Worm (Caenorhabditis elegans) whole organism, young adult: ENCODE measurements around the gene pdhk-2.
A peak's percentile ranks its signal among the peaks of the same experiment; 100 is the strongest.

Source experiments
- B0019.2 ChIP-seq: fragments of 200-800 bp; sonication (Bioruptor generic); conservative IDR thresholded peaks from 2 replicates; pipeline ENCODE4 v1.3.6; 2022; ENCODE audit warnings: missing genetic modification reagents, missing genetic modification characterization, missing compliant biosample characterization
- F37B4.10 ChIP-seq: fragments of 200-800 bp; sonication (Bioruptor generic); IDR thresholded peaks from 2 replicates; pipeline ENCODE4 v1.3.6; 2022; ENCODE audit warnings: missing genetic modification characterization, missing compliant biosample characterization
- Y53F4B.3 ChIP-seq: fragments of 200-800 bp; sonication (Bioruptor generic); IDR thresholded peaks from 2 replicates; pipeline ENCODE4 v1.3.6; 2022; ENCODE audit warnings: missing genetic modification reagents, missing genetic modification characterization, missing compliant biosample characterization
- Y56A3A.18 ChIP-seq: fragments of 200-800 bp; sonication (Bioruptor generic); IDR thresholded peaks from 2 replicates; pipeline ENCODE4 v1.3.6; 2022; ENCODE audit warnings: missing genetic modification reagents, missing genetic modification characterization, missing compliant biosample characterization
- Y95B8A.8 ChIP-seq: fragments of 200-800 bp; sonication (Bioruptor generic); IDR thresholded peaks from 2 replicates; pipeline ENCODE4 v1.3.6; 2022; ENCODE audit warnings: missing genetic modification reagents, missing genetic modification characterization, missing compliant biosample characterization
- ZK185.1 ChIP-seq: sonication (generic microtip); optimal IDR thresholded peaks from 2 replicates; lab custom pipeline; 2016; ENCODE audit warnings: mild to moderate bottlenecking, missing genetic modification characterization, missing compliant biosample characterization; ENCODE audit not compliant: poor library complexity, severe bottlenecking
- ama-1 ChIP-seq, 3 experiments: fragments of 150-350 bp in 1 of 3; sonication (generic microtip) in 2 of 3; optimal IDR thresholded peaks; 2 replicates each; lab custom pipeline; 2014 to 2018; ENCODE audit warnings: missing biosample characterization in 2 of 3, missing genetic modification characterization in 2 of 3, missing genetic modification reagents in 2 of 3
- attf-3 ChIP-seq: fragments of 200-800 bp; sonication (Bioruptor generic); conservative IDR thresholded peaks from 2 replicates; pipeline ENCODE4 v1.3.6; 2022; ENCODE audit warnings: missing genetic modification reagents, missing genetic modification characterization, missing compliant biosample characterization
- attf-5 ChIP-seq: fragments of 200-800 bp; sonication (Bioruptor generic); optimal IDR thresholded peaks from 2 replicates; lab custom pipeline; 2018; ENCODE audit warnings: mild to moderate bottlenecking, missing genetic modification characterization, missing compliant biosample characterization
- cebp-1 ChIP-seq, 2 experiments: fragments of 200-800 bp in 1 of 2; sonication (Bioruptor generic) in 1 of 2; sonication (generic microtip) in 1 of 2; IDR thresholded peaks in 1 of 2; optimal IDR thresholded peaks in 1 of 2; 2 replicates each; pipeline versions ENCODE4 v1.3.6 to Lab custom; 2017 to 2022; ENCODE audit warnings: missing compliant biosample characterization in 2 of 2, missing genetic modification characterization in 2 of 2, mild to moderate bottlenecking in 1 of 2, missing genetic modification reagents in 1 of 2, moderate library complexity in 1 of 2
- ceh-100 ChIP-seq: fragments of 200-800 bp; sonication (Bioruptor generic); IDR thresholded peaks from 2 replicates; pipeline ENCODE4 v1.3.6; 2022; ENCODE audit warnings: missing genetic modification reagents, missing genetic modification characterization, missing compliant biosample characterization
- ceh-27 ChIP-seq: fragments of 200-800 bp; sonication (Bioruptor generic); optimal IDR thresholded peaks from 2 replicates; lab custom pipeline; 2018; ENCODE audit warnings: mild to moderate bottlenecking, missing genetic modification characterization, moderate library complexity, missing compliant biosample characterization
- ceh-40 ChIP-seq: fragments of 200-800 bp; sonication (Bioruptor generic); IDR thresholded peaks from 2 replicates; pipeline ENCODE4 v1.3.6; 2022; ENCODE audit warnings: missing genetic modification characterization, missing compliant biosample characterization
- dox-1 ChIP-seq: fragments of 200-800 bp; sonication (Bioruptor generic); IDR thresholded peaks from 2 replicates; pipeline ENCODE4 v1.3.6; 2022; ENCODE audit warnings: missing genetic modification reagents, missing genetic modification characterization, missing compliant biosample characterization
- dpff-1 ChIP-seq: sonication (generic microtip); optimal IDR thresholded peaks from 2 replicates; lab custom pipeline; 2017; ENCODE audit warnings: mild to moderate bottlenecking, missing genetic modification characterization, missing compliant biosample characterization
- dpl-1 ChIP-seq: fragments of 150-350 bp; optimal IDR thresholded peaks from 2 replicates; lab custom pipeline; 2014; ENCODE audit warnings: missing biosample characterization, missing genetic modification reagents, missing genetic modification characterization
- egl-18 ChIP-seq: fragments of 200-800 bp; sonication (Bioruptor generic); IDR thresholded peaks from 2 replicates; pipeline ENCODE4 v1.3.6; 2022; ENCODE audit warnings: missing genetic modification reagents, missing genetic modification characterization, missing compliant biosample characterization
- egrh-3 ChIP-seq: fragments of 200-800 bp; sonication (Bioruptor generic); IDR thresholded peaks from 2 replicates; pipeline ENCODE4 v1.3.6; 2022; ENCODE audit warnings: missing genetic modification reagents, missing genetic modification characterization, missing compliant biosample characterization
- hrde-1 ChIP-seq: sonication (generic microtip); optimal IDR thresholded peaks from 2 replicates; lab custom pipeline; 2016; ENCODE audit warnings: missing genetic modification characterization, mild to moderate bottlenecking, missing compliant biosample characterization, moderate library complexity, missing genotype, missing genetic modification reagents, borderline replicate concordance
- hsf-1 ChIP-seq: fragments of 200-800 bp; sonication (Bioruptor generic); IDR thresholded peaks from 2 replicates; pipeline ENCODE4 v1.3.6; 2022; ENCODE audit warnings: missing genetic modification reagents, missing genetic modification characterization, missing compliant biosample characterization
- lag-1 ChIP-seq: fragments of 200-800 bp; sonication (Bioruptor generic); IDR thresholded peaks from 2 replicates; pipeline ENCODE4 v1.3.6; 2022; ENCODE audit warnings: missing genetic modification reagents, missing genetic modification characterization, missing compliant biosample characterization
- let-607 ChIP-seq, 2 experiments: fragments of 200-800 bp in 1 of 2; sonication (Bioruptor generic) in 1 of 2; sonication (generic microtip) in 1 of 2; optimal IDR thresholded peaks; 2 replicates each; lab custom pipeline; 2016 to 2018; ENCODE audit warnings: mild to moderate bottlenecking in 2 of 2, missing compliant biosample characterization in 2 of 2, missing genetic modification characterization in 2 of 2, moderate library complexity in 2 of 2, missing genotype in 1 of 2
- lin-26 ChIP-seq: fragments of 200-800 bp; sonication (Bioruptor generic); IDR thresholded peaks from 2 replicates; pipeline ENCODE4 v1.3.6; 2022; ENCODE audit warnings: missing genetic modification reagents, missing genetic modification characterization, missing compliant biosample characterization
- lir-1 ChIP-seq: fragments of 200-800 bp; sonication (Bioruptor generic); conservative IDR thresholded peaks from 2 replicates; pipeline ENCODE4 v1.3.6; 2022; ENCODE audit warnings: missing genetic modification reagents, missing genetic modification characterization, missing compliant biosample characterization
- lsl-1 ChIP-seq: fragments of 200-800 bp; sonication (Bioruptor generic); optimal IDR thresholded peaks from 2 replicates; lab custom pipeline; 2018; ENCODE audit warnings: mild to moderate bottlenecking, missing genetic modification characterization, moderate library complexity, missing compliant biosample characterization
- madf-10 ChIP-seq: sonication (generic microtip); optimal IDR thresholded peaks from 2 replicates; lab custom pipeline; 2016; ENCODE audit warnings: mild to moderate bottlenecking, missing genetic modification characterization, missing compliant biosample characterization
- mxl-1 ChIP-seq: sonication (generic microtip); optimal IDR thresholded peaks from 2 replicates; lab custom pipeline; 2016; ENCODE audit warnings: missing genetic modification characterization, missing compliant biosample characterization
- nhr-120 ChIP-seq: fragments of 200-800 bp; sonication (Bioruptor generic); IDR thresholded peaks from 2 replicates; pipeline ENCODE4 v1.3.6; 2022; ENCODE audit warnings: missing genetic modification characterization, missing compliant biosample characterization
- nhr-27 ChIP-seq: fragments of 200-800 bp; sonication (Bioruptor generic); optimal IDR thresholded peaks from 2 replicates; lab custom pipeline; 2018; ENCODE audit warnings: mild to moderate bottlenecking, missing genetic modification characterization, moderate library complexity, missing compliant biosample characterization
- nhr-80 ChIP-seq: sonication (generic microtip); optimal IDR thresholded peaks from 2 replicates; lab custom pipeline; 2016; ENCODE audit warnings: missing genetic modification characterization, missing compliant biosample characterization
- pbrm-1 ChIP-seq: fragments of 200-800 bp; sonication (Bioruptor generic); IDR thresholded peaks from 2 replicates; pipeline ENCODE4 v1.3.6; 2022; ENCODE audit warnings: missing genetic modification reagents, missing genetic modification characterization, missing compliant biosample characterization
- rcor-1 ChIP-seq: fragments of 200-800 bp; sonication (Bioruptor generic); IDR thresholded peaks from 2 replicates; pipeline ENCODE4 v1.3.6; 2022; ENCODE audit warnings: missing genetic modification reagents, missing genetic modification characterization, missing compliant biosample characterization
- rec-8 ChIP-seq, 2 experiments: sonication (generic microtip); optimal IDR thresholded peaks; 2 replicates each; lab custom pipeline; 2016; ENCODE audit warnings: mild to moderate bottlenecking in 2 of 2, missing genetic modification characterization in 2 of 2, missing genetic modification reagents in 2 of 2, missing genotype in 2 of 2, missing biosample characterization in 1 of 2, missing compliant biosample characterization in 1 of 2, moderate library complexity in 1 of 2
- repo-1 ChIP-seq: sonication (generic microtip); optimal IDR thresholded peaks from 2 replicates; lab custom pipeline; 2017; ENCODE audit warnings: mild to moderate bottlenecking, missing genetic modification characterization, missing compliant biosample characterization
- sdz-38 ChIP-seq: sonication (generic microtip); optimal IDR thresholded peaks from 2 replicates; lab custom pipeline; 2016; ENCODE audit warnings: missing genotype, missing genetic modification characterization, missing compliant biosample characterization
- sea-2 ChIP-seq: fragments of 200-800 bp; sonication (Bioruptor generic); IDR thresholded peaks from 2 replicates; pipeline ENCODE4 v1.3.6; 2022; ENCODE audit warnings: missing genetic modification characterization, missing compliant biosample characterization
- snpc-1.3 ChIP-seq: sonication (generic microtip); optimal IDR thresholded peaks from 2 replicates; lab custom pipeline; 2017; ENCODE audit warnings: missing genetic modification characterization, mild to moderate bottlenecking, missing compliant biosample characterization, antibody characterized with exemption, moderate library complexity, missing genotype, missing genetic modification reagents; ENCODE audit not compliant: insufficient read depth
- snpc-3.4 ChIP-seq: sonication (generic microtip); optimal IDR thresholded peaks from 2 replicates; lab custom pipeline; 2017; ENCODE audit warnings: missing genetic modification characterization, mild to moderate bottlenecking, missing compliant biosample characterization, antibody characterized with exemption, moderate library complexity, missing genotype, missing genetic modification reagents
- somi-1 ChIP-seq: fragments of 200-800 bp; sonication (Bioruptor generic); optimal IDR thresholded peaks from 2 replicates; lab custom pipeline; 2018; ENCODE audit warnings: mild to moderate bottlenecking, missing genetic modification characterization, missing compliant biosample characterization
- sptf-2 ChIP-seq: fragments of 200-800 bp; sonication (Bioruptor generic); optimal IDR thresholded peaks from 2 replicates; lab custom pipeline; 2018; ENCODE audit warnings: mild to moderate bottlenecking, missing genetic modification characterization, missing compliant biosample characterization
- tbp1 ChIP-seq: fragments of 200-800 bp; sonication (Bioruptor generic); optimal IDR thresholded peaks from 2 replicates; lab custom pipeline; 2018; ENCODE audit warnings: mild to moderate bottlenecking, missing genetic modification characterization, missing compliant biosample characterization
- unc-62 ChIP-seq: fragments of 150-350 bp; optimal IDR thresholded peaks from 2 replicates; lab custom pipeline; 2014; ENCODE audit warnings: missing biosample characterization, missing genetic modification reagents, missing genetic modification characterization
- ztf-22 ChIP-seq: fragments of 200-800 bp; sonication (Bioruptor generic); optimal IDR thresholded peaks from 2 replicates; lab custom pipeline; 2018; ENCODE audit warnings: mild to moderate bottlenecking, missing genetic modification characterization, moderate library complexity, missing compliant biosample characterization
- ztf-25 ChIP-seq: fragments of 200-800 bp; sonication (Bioruptor generic); IDR thresholded peaks from 2 replicates; pipeline ENCODE4 v1.3.6; 2022; ENCODE audit warnings: missing genetic modification reagents, missing genetic modification characterization, missing compliant biosample characterization
- ztf-28 ChIP-seq: fragments of 200-800 bp; sonication (Bioruptor generic); IDR thresholded peaks from 2 replicates; pipeline ENCODE4 v1.3.6; 2022; ENCODE audit warnings: missing genetic modification reagents, missing genetic modification characterization, missing compliant biosample characterization
- ztf-6 ChIP-seq: fragments of 200-800 bp; sonication (Bioruptor generic); IDR thresholded peaks from 2 replicates; pipeline ENCODE4 v1.3.6; 2022; ENCODE audit warnings: missing genetic modification reagents, missing genetic modification characterization, missing compliant biosample characterization

The pdhk-2 gene

DNA sequence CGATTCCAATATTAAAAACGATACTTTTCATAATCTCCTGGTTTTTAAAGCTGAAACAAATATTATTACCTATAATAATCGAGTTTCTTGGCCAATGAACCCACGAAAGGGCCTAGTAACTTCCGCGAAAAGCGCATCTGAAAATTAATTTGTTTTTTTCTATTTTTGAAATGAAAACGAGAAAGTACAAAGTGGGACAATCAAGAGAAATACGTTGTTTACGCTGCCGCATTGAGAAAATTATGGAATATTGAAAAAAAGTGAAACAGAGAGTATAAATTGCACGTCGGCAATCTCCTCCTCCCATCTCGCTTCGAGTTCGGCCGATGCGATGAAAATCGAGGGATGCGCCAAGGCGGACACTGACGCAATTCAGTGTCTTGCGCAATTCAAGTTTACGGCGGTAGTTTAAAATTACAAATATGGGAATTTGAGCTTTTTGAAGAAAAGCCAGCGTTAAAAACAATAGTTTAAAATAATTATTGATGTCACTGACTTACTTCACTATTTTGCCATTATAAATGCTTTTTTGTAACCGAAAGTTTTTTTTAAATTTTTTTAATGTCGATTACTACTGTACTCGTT lies at the start of gene pdhk-2 (continued):
- peak; percentile 70 for TF ChIP-seq hsf-1 (GFP tag; lab: Robert Waterston, UW)
- no peak for TF ChIP-seq lag-1 (GFP tag; lab: Robert Waterston, UW)
- TF ChIP-seq repo-1 (tag; lab: Kevin White, UChicago) = peak; percentile 87
- peak; percentile 81 for TF ChIP-seq attf-3
- TF ChIP-seq lsl-1 (GFP tag; lab: Kevin White, UChicago) = peak; percentile 77
- TF ChIP-seq ztf-28 = no peak
- peak; percentile 64 for TF ChIP-seq ceh-100 (GFP tag; lab: Robert Waterston, UW)
- TF ChIP-seq attf-5 = peak; percentile 89
- peak; percentile 39 to 71 for TF ChIP-seq let-607 (tag; optimal IDR thresholded peaks at IDR 0.05; lab: Kevin White, UChicago)
- peak; percentile 79 for TF ChIP-seq nhr-80 (tag; lab: Kevin White, UChicago)
- TF ChIP-seq unc-62 (GFP tag; lab: Kevin White, UChicago) = no peak
- TF ChIP-seq egrh-3 (GFP tag; lab: Robert Waterston, UW) = no peak
- TF ChIP-seq ceh-27 (GFP tag; lab: Kevin White, UChicago) = peak; percentile 91
- TF ChIP-seq nhr-120 (GFP tag; lab: Robert Waterston, UW) = no peak
- TF ChIP-seq nhr-27 (tag; lab: Kevin White, UChicago) = no peak
- peak; percentile 89 for TF ChIP-seq pbrm-1 (GFP tag; lab: Robert Waterston, UW)
- no peak for TF ChIP-seq F37B4.10 (GFP tag; lab: Robert Waterston, UW)
- TF ChIP-seq hrde-1 = no peak
- TF ChIP-seq tbp1 (GFP tag; lab: Kevin White, UChicago) = peak; percentile 74
- no peak for TF ChIP-seq mxl-1 (tag; lab: Kevin White, UChicago)
- TF ChIP-seq sptf-2 (GFP tag; lab: Kevin White, UChicago) = no peak
- no peak for TF ChIP-seq rec-8 (tag; optimal IDR thresholded peaks at IDR 0.05; lab: Kevin White, UChicago)
- no peak for TF ChIP-seq egl-18 (GFP tag; lab: Robert Waterston, UW)
- TF ChIP-seq lir-1 (GFP tag; lab: Robert Waterston, UW) = peak; percentile 74
- TF ChIP-seq ztf-22 (GFP tag; lab: Kevin White, UChicago) = no peak
- TF ChIP-seq ZK185.1 = peak; percentile 89
- no peak for TF ChIP-seq ztf-25
- TF ChIP-seq ama-1 (optimal IDR thresholded peaks at IDR 0.05; lab: Kevin White, UChicago) = peak; percentile 21
- TF ChIP-seq ama-1 (GFP tag; optimal IDR thresholded peaks at IDR 0.05; lab: Kevin White, UChicago) = no peak
- no peak for TF ChIP-seq lin-26 (GFP tag; lab: Robert Waterston, UW)
- no peak for TF ChIP-seq dpff-1 (tag; lab: Kevin White, UChicago)
- TF ChIP-seq somi-1 (GFP tag; lab: Kevin White, UChicago) = peak; percentile 82
- TF ChIP-seq Y56A3A.18 (GFP tag; lab: Robert Waterston, UW) = peak; percentile 70; the same call in 1 of the 2 replicates
- TF ChIP-seq rcor-1 (GFP tag; lab: Robert Waterston, UW) = peak; percentile 91
- TF ChIP-seq sea-2 = no peak
- TF ChIP-seq madf-10 (tag; lab: Kevin White, UChicago) = peak; percentile 70
- peak; percentile 32 for TF ChIP-seq snpc-1.3 (tag; lab: Kevin White, UChicago)
- no peak for TF ChIP-seq ceh-40 (GFP tag; lab: Robert Waterston, UW)
- peak; percentile 96 for TF ChIP-seq dpl-1 (GFP tag; lab: Kevin White, UChicago)
- TF ChIP-seq sdz-38 (tag; lab: Kevin White, UChicago) = no peak
- no peak for TF ChIP-seq snpc-3.4 (tag; lab: Kevin White, UChicago)
- 0 out of 2 replicates have a peak, but pooled peaks have one; percentile 67 for TF ChIP-seq Y95B8A.8
- TF ChIP-seq Y53F4B.3 (GFP tag; lab: Robert Waterston, UW) = 0 out of 2 replicates have a peak, but pooled peaks have one; percentile 24
- TF ChIP-seq dox-1 = peak; percentile 95
- TF ChIP-seq B0019.2 (GFP tag; lab: Robert Waterston, UW) = no peak
- TF ChIP-seq ztf-6 (GFP tag; lab: Robert Waterston, UW) = no peak
- peak; percentile 72; the same call in 1 of the 2 replicates for TF ChIP-seq cebp-1 (GFP tag; IDR thresholded peaks at IDR 0.05; lab: Robert Waterston, UW)
- TF ChIP-seq cebp-1 (tag; optimal IDR thresholded peaks at IDR 0.05; lab: Kevin White, UChicago) = peak; percentile 91
